Worm (Caenorhabditis elegans) whole organism, L4/young adult: Measurements from ENCODE around the gene srx-119.

ENCODE experiments used
- W03F9.2 ChIP-seq: fragments of 150-350 bp; optimal IDR thresholded peaks from 2 replicates; lab custom pipeline; 2014; ENCODE audit warnings: missing biosample characterization, missing genetic modification characterization
- dao-5 ChIP-seq: sonication (generic microtip); optimal IDR thresholded peaks from 2 replicates; lab custom pipeline; 2016; ENCODE audit warnings: missing genotype, missing genetic modification characterization, moderate library complexity, missing compliant biosample characterization
- him-1 ChIP-seq: sonication (generic microtip); optimal IDR thresholded peaks from 2 replicates; lab custom pipeline; 2016; ENCODE audit warnings: missing genotype, missing genetic modification reagents, missing genetic modification characterization, missing compliant biosample characterization

The srx-119 gene

DNA sequence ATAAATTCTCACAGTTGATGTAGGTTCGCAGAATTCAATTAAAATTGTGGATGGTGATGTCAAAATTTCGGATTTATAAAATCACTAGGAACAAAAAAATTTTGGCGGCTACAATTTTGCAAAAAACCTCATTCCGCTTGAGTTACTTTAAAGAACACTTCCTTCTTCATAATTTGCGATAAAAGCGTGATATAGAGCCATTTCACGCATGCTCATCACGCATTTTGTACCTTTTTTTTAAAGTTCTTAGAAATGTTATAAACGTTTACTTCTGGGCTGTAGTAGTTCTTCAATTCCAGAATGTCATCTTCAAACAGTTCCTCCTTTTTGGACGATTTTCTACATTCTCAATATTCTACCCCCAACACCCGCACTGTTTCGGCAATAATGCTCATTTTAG, at the start of gene srx-119:
TSS of gene srx-119 (plus strand) at position 301 of the 400 bp plus-strand sequence.
- no peak for TF ChIP-seq him-1
- no peak for TF ChIP-seq W03F9.2 (tag; lab: Kevin White, UChicago)
- no peak for TF ChIP-seq dao-5

DNA sequence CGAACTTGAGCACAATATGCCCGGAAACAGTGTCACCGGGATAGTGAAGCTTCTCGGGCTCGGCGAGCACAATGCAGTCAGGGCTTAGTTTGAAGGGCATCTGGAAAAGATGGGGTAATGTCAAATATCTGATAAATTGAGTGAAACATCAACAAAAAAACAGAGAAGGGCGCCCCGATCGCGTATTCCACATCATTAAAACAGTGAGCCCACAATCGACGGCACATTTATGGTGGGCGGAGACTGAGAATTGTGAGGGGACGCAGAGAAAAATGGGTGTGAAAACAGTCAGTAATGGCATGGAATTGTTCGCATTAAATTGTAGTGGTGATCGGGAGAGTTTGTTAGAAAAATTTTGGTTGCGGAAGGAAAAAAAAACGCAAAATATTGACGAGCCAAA, 47.2 kb upstream of the srx-119 start, which contains the start of gene arrd-9:
TSS of gene arrd-9 (minus strand) at position 101 of the 400 bp plus-strand sequence.
- TF ChIP-seq dao-5 (no peak), W03F9.2 (tag; lab: Kevin White, UChicago) (no peak), him-1 (no peak)

DNA sequence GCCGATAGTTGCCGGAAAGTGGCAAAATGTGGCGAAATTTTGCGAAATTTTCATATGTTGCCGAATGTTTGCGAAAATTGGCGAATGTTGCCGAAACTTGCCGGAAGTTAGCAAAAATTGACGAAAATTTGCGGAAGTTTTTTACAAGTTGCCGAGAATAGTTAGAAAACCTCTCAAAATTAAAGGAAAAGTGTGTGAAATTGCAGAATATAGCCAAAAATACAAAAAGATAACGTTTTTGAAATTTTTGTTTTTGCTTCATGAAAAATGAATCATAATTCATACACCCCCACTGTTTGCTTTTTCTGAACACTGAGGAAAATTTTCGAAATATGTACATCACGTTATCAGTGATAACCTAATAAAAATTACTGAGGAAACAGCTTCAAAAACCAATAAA, 46.4 kb upstream of the srx-119 start:
- TF ChIP-seq him-1 (no peak), dao-5 (no peak), W03F9.2 (tag; lab: Kevin White, UChicago) (no peak)

DNA sequence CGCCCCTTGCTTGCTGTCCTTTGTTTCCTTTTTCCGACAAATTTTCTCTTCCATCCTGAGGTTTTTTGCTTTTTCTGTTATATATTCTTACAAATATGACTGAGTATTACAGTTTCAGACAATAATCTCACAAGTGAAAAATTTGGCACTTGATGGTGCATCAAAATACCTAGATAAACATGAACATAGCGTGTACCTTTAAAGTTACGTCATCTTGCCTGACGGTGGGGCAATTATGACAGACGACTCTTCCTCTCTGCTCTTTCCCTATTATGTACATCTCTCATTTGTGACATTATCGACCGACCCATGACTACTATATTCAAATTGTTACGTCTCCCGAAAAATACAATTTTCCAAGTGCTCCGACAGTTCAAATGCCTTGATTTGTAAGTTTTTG, 45.4 kb upstream of the srx-119 start, which contains the start of gene fbxb-102:
TSS of gene fbxb-102 (plus strand) at position 301 of the 400 bp plus-strand sequence.
- TF ChIP-seq W03F9.2 (tag; lab: Kevin White, UChicago) (no peak), him-1 (no peak), dao-5 (no peak)

DNA sequence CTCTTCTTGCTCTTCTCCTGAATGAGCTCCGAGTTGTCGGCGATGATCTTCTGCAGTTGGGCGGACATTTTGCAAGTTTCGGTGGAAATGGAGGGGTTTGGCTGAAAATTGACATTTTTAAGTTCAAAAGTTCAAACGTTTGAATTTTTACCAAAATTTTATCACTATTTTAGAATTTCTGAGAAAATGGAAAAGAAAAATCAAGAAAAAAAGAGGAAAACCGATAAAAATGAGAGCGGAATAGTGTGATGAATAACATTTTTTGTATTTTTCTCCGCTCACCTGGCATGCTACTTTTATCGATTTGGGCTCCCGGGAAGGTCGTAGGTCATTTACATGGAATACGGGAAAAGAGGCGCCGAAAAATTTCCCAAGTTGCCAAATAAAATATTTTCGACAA, 43.0 kb upstream of the srx-119 start, which contains the start of gene F15A4.10:
TSS of gene F15A4.10 (minus strand) at position 101 of the 400 bp plus-strand sequence.
- TF ChIP-seq him-1, result no peak

DNA sequence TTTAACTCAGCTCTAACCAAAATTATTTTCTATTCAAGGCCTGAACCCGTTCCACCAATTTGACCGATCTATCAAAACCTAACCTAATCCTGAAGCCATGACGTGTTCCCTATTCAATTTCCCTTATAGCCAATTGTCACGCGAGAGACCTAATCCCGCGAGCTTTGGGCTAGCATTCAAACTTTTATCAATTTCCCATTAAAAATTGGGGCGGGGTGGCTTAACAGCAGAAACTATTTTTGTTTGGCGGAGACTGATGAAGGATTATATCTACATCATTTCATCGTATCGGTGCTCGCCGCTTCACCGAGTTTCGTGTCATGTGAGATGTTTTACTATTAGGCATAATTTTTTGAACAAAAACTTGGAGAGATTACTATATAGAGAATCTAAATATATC, 39.2 kb upstream of the srx-119 start:
- TF ChIP-seq him-1, result no peak
- no peak for TF ChIP-seq dao-5
- TF ChIP-seq W03F9.2 (tag; lab: Kevin White, UChicago), result no peak

DNA sequence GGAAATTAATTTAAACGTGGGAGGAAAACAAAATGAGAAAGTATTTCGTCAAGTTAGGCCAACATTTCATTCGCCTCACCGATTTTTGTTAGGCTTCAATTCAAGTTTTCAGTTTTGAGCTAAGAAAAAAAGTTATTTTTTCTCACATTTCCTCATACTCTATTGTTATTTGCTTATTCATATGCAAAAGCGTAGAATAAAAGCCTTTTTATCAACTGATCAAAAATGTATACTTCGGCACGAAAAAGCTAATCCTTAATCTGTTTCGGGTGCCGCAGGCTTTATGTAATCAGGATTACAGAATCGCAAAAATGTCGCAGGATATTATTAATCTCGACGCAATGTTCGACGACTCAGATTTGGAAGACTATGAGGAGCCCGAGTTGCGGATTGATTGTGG, 38.1 kb upstream of the srx-119 start, which contains the start of gene T21B4.15:
TSS of gene T21B4.15 (plus strand) at position 301 of the 400 bp plus-strand sequence.
- no peak for TF ChIP-seq W03F9.2 (tag; lab: Kevin White, UChicago)
- no peak for TF ChIP-seq him-1
- no peak for TF ChIP-seq dao-5

DNA sequence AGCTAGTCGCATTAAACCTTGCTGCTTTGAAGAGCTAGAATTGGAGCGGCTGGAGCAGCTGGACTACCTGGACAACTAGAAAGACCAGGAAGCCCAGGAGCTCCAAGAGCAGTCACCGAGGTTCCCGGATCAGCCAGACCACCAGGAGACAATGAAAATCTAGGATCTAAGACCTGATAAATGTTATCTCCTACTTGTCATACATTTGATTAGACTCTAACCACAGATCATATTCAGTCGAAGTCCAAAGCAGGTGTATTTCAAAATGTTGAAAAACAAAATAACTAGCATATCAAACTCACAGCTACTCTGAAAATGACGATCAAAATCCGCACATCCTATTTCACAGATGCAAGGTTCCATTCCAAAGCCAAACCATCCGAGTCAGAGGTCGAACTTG, 36.1 kb upstream of the srx-119 start, which contains the start of gene srz-6:
TSS of gene srz-6 (plus strand) at position 301 of the 400 bp plus-strand sequence.
- TF ChIP-seq dao-5 (no peak), him-1 (no peak), W03F9.2 (tag; lab: Kevin White, UChicago) (no peak)

DNA sequence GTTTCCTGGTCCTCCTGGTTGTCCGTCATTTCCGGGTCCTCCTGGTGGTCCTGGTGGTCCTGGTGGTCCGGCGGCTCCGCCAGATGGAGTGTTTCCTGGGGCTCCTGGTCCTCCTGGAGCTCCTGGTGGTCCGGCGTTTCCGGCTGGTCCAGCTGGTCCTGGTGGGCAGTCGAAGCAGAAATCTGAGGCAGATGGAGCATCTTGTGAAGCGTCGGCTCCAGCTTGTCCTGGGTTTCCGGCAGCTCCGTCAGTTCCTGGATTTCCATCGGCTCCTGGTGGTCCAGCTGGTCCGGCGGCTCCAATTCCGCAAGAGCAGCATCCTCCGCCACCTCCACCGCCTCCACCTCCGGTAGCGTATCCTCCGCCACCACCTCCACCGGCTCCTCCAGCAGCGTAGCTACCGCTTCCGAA, 34.0 kb upstream of the srx-119 start:
- TF ChIP-seq dao-5 (no peak), W03F9.2 (tag; lab: Kevin White, UChicago) (no peak), him-1 (no peak)

DNA sequence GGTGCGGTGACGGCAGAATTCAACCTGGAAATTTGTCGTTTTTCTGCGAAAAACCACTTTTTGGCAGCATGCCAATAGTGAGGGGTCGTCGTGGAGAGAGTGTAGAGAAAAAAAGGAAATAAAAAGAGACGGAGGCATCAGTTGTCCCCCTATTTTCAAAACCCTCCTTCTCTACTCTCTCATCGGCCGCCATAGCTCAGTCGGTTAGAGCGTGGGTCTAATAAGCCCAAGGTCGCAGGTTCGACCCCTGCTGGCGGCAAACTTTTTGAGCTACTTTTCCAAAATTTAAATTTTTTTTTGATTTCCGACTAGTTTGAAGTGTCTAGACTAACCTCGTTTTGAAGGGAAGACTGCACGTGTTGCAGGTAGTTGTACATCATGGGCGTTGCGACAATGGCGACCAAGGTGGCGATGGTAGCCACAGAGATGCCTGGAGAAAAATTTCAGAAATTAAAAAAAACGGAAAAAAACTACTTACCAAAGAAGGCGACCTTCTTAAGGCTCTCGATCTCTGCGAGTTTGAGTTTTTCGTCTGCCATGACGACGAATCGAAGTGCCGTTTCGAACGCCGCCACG, 33.4 kb upstream of the srx-119 start, which contains the start of gene col-85:
TSS of gene col-85 (minus strand) at position 540 of the 576 bp plus-strand sequence.
- peak; percentile 51 for TF ChIP-seq W03F9.2 (tag; lab: Kevin White, UChicago)
- TF ChIP-seq dao-5, result peak; percentile 85
- peak; percentile 68 for TF ChIP-seq him-1

DNA sequence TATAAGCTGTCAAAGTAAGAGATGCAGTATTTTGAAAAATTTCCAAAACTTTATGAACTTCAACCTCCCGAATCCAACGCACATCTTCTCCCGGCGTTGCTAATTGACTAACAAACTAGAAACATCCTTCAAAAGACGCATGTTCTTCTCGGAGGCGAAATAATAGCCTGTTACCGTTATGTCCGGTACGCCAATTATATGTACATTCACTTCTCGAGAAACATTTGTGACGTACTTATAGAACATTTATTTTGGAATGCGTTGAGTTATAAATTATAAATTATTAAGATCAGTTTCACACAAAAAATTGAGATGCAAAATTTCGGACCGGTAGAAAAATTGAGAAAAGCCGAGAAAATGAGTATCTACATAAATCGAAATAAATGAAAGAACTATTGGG, 31.1 kb upstream of the srx-119 start, which contains the start of gene T21B4.3:
TSS of gene T21B4.3 (minus strand) at position 101 of the 400 bp plus-strand sequence.
- TF ChIP-seq him-1, result no peak
- TF ChIP-seq dao-5, result no peak
- no peak for TF ChIP-seq W03F9.2 (tag; lab: Kevin White, UChicago)

DNA sequence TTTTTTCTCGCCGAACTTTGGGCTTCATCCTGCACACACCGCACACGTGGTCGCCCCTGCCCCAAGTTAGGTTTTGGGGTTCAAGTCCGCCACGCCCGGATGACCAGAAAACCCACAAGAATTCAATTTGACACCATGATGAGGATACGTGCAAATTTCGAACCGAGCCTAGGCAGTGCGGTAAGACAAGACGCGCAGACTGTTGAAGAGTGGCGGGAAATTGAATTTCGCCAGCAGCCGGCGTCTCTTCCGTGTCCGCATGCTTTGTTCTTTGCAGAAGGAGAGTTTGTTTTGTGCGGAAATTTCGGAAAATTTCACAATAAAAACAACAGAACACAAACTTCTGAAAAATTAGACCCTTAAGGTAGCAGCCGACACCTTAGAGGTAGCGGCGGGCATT, 28.1 kb upstream of the srx-119 start:
- TF ChIP-seq dao-5, result no peak
- TF ChIP-seq W03F9.2 (tag; lab: Kevin White, UChicago), result no peak
- TF ChIP-seq him-1, result no peak

DNA sequence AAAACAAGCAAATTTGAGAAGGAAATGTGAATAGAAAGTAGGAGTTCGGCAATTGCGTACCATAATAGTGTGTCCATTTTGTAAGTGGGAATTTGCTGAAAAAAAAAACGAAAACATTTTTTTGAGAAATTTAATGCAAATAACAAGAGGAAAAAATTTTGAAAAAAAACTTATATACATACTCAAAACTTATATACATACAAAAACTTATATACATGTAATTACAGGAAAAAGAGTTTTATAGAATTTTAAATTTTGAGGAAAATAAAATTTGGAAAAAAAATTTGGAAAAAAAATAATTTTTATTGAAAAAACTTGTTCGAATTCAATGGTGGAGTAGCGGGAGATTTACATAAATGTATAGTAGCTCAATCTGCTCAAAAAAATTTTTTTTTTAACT, 25.3 kb upstream of the srx-119 start, which contains the start of gene ador-1:
TSS of gene ador-1 (minus strand) at position 101 of the 400 bp plus-strand sequence.
- TF ChIP-seq W03F9.2 (tag; lab: Kevin White, UChicago) (no peak), him-1 (no peak), dao-5 (no peak)

DNA sequence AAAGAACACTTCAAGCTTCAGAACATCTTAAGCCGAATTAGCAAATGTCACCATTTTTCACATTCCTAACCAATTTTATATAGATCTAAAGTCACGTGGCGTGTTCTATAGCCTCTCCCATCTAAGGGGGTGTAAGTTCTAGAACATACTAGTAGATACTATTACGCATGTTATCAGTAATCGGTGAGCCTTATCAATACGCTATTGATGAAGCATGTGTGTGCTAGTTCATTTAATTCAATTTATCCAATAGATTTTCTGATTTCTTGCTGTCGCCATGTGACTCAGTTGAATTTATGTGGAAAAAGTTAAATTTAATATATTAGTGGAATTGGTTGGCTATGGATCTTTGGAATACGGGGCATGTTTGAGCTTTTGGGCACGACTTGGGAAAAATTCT, 21.5 kb upstream of the srx-119 start:
- no peak for TF ChIP-seq him-1
- TF ChIP-seq W03F9.2 (tag; lab: Kevin White, UChicago), result no peak
- no peak for TF ChIP-seq dao-5

DNA sequence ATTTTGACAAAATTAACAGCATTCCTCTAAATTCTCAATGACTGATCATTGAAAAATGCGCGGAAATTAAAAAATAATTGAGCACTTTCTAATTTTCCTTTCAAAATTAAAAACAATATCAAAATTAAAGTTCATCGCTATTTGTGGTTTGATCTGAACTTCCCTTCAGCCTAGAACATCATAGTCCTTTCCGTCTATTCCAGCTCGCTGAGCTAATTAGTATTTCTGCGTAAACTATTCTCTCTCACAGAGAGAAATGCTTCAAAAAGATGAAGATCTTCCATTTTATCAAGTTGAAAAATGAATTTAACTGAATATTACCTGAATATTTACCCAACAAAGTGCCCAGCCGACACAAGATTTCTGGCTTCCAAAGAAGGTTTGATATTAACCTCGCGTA, 21.0 kb upstream of the srx-119 start, which contains the start of gene srh-68:
TSS of gene srh-68 (plus strand) at position 301 of the 400 bp plus-strand sequence.
- no peak for TF ChIP-seq dao-5
- no peak for TF ChIP-seq W03F9.2 (tag; lab: Kevin White, UChicago)
- no peak for TF ChIP-seq him-1
